Worm (Caenorhabditis elegans) whole organism, L1 larva: Measurements from ENCODE around the gene T26C5.4.

Experiments
- C16A3.4 ChIP-seq: fragments of 150-350 bp; optimal IDR thresholded peaks from 2 replicates; lab custom pipeline; 2014; ENCODE audit warnings: missing biosample characterization, missing genetic modification characterization
- C34B4.2 ChIP-seq: sonication (generic microtip); optimal IDR thresholded peaks from 2 replicates; lab custom pipeline; 2017; ENCODE audit warnings: mild to moderate bottlenecking, missing genetic modification characterization, missing compliant biosample characterization
- F16B12.6 ChIP-seq: fragments of 150-350 bp; optimal IDR thresholded peaks from 2 replicates; lab custom pipeline; 2014; ENCODE audit warnings: missing biosample characterization, missing genetic modification characterization
- Y116A8C.19 ChIP-seq: sonication (generic microtip); optimal IDR thresholded peaks from 2 replicates; lab custom pipeline; 2016; ENCODE audit warnings: missing compliant biosample characterization, missing genetic modification characterization, borderline replicate concordance
- alr-1 ChIP-seq: fragments of 200-800 bp; sonication (Bioruptor generic); optimal IDR thresholded peaks from 2 replicates; lab custom pipeline; 2018; ENCODE audit warnings: borderline replicate concordance, mild to moderate bottlenecking, missing genetic modification characterization, missing compliant biosample characterization
- aly-2 ChIP-seq: fragments of 150-350 bp; optimal IDR thresholded peaks from 2 replicates; lab custom pipeline; 2014; ENCODE audit warnings: missing biosample characterization, missing genetic modification characterization
- blmp-1 ChIP-seq: fragments of 150-350 bp; optimal IDR thresholded peaks from 2 replicates; lab custom pipeline; 2014; ENCODE audit warnings: missing biosample characterization, missing genetic modification characterization
- ceh-82 ChIP-seq, 3 experiments: fragments of 150-350 bp in 1 of 3; sonication (generic microtip) in 2 of 3; optimal IDR thresholded peaks; 2 replicates each; lab custom pipeline; 2014 to 2017; ENCODE audit warnings: missing biosample characterization in 3 of 3, missing genetic modification characterization in 3 of 3
- dpl-1 ChIP-seq, 3 experiments: fragments of 150-350 bp in 2 of 3; sonication (generic microtip) in 1 of 3; optimal IDR thresholded peaks; 2 replicates each; lab custom pipeline; 2014 to 2017; ENCODE audit warnings: missing biosample characterization in 3 of 3, missing genetic modification characterization in 3 of 3, missing genetic modification reagents in 3 of 3
- dsc-1 ChIP-seq: sonication (generic microtip); optimal IDR thresholded peaks from 2 replicates; lab custom pipeline; 2016; ENCODE audit warnings: mild to moderate bottlenecking, missing genetic modification characterization, missing compliant biosample characterization
- egl-13 ChIP-seq: sonication (generic microtip); optimal IDR thresholded peaks from 2 replicates; lab custom pipeline; 2016; ENCODE audit warnings: missing genotype, missing genetic modification reagents, missing genetic modification characterization, missing compliant biosample characterization
- elt-2 ChIP-seq: sonication (generic microtip); optimal IDR thresholded peaks from 2 replicates; lab custom pipeline; 2016; ENCODE audit warnings: missing genetic modification characterization, mild to moderate bottlenecking, inconsistent platforms, missing compliant biosample characterization, missing genetic modification reagents
- elt-3 ChIP-seq, 6 experiments: fragments of 150-350 bp in 1 of 6; sonication (generic microtip); optimal IDR thresholded peaks; 2 replicates each; lab custom pipeline; 2017 to 2018; ENCODE audit warnings: missing biosample characterization in 6 of 6, missing genetic modification characterization in 6 of 6, inconsistent platforms in 1 of 6
- fkh-10 ChIP-seq: sonication (generic microtip); optimal IDR thresholded peaks from 2 replicates; lab custom pipeline; 2017; ENCODE audit warnings: missing biosample characterization, missing genetic modification reagents, missing genetic modification characterization
- grh-1 ChIP-seq: fragments of 200-800 bp; sonication (Bioruptor generic); IDR thresholded peaks from 2 replicates; pipeline ENCODE4 v1.3.6; 2022; ENCODE audit warnings: missing genetic modification reagents, missing genetic modification characterization, missing compliant biosample characterization
- hlh-17 ChIP-seq: fragments of 200-800 bp; sonication (Bioruptor generic); optimal IDR thresholded peaks from 2 replicates; lab custom pipeline; 2018; ENCODE audit warnings: missing genetic modification characterization, mild to moderate bottlenecking, missing compliant biosample characterization, moderate library complexity, borderline replicate concordance
- hpl-2 ChIP-seq: fragments of 150-350 bp; optimal IDR thresholded peaks from 2 replicates; lab custom pipeline; 2014; ENCODE audit warnings: missing biosample characterization, missing genetic modification reagents, missing genetic modification characterization
- irx-1 ChIP-seq: sonication (generic microtip); optimal IDR thresholded peaks from 2 replicates; lab custom pipeline; 2016; ENCODE audit warnings: missing genetic modification characterization, missing compliant biosample characterization
- lin-14 ChIP-seq: fragments of 200-800 bp; sonication (Bioruptor generic); optimal IDR thresholded peaks from 2 replicates; lab custom pipeline; 2018; ENCODE audit warnings: mild to moderate bottlenecking, missing genetic modification characterization, moderate library complexity, missing compliant biosample characterization
- lin-35 ChIP-seq, 2 experiments: fragments of 150-350 bp; optimal IDR thresholded peaks; 2 replicates each; lab custom pipeline; 2014; ENCODE audit warnings: missing biosample characterization in 2 of 2, missing genetic modification characterization in 2 of 2, missing genetic modification reagents in 2 of 2
- lir-3 ChIP-seq: sonication (generic microtip); optimal IDR thresholded peaks from 2 replicates; lab custom pipeline; 2016; ENCODE audit warnings: mild to moderate bottlenecking, missing genetic modification characterization, moderate library complexity, missing compliant biosample characterization; ENCODE audit not compliant: poor library complexity
- mab-9 ChIP-seq: fragments of 200-800 bp; sonication (Bioruptor generic); IDR thresholded peaks from 2 replicates; pipeline ENCODE4 v1.3.6; 2022; ENCODE audit warnings: missing genetic modification reagents, missing genetic modification characterization, missing compliant biosample characterization
- mdl-1 ChIP-seq, 2 experiments: fragments of 150-350 bp; optimal IDR thresholded peaks; 2 replicates each; lab custom pipeline; 2014 to 2017; ENCODE audit warnings: missing biosample characterization in 2 of 2, missing genetic modification characterization in 2 of 2, inconsistent platforms in 1 of 2
- mef-2 ChIP-seq: fragments of 150-350 bp; optimal IDR thresholded peaks from 2 replicates; lab custom pipeline; 2014; ENCODE audit warnings: missing biosample characterization, missing genetic modification characterization
- nhr-11 ChIP-seq: fragments of 150-350 bp; optimal IDR thresholded peaks from 2 replicates; lab custom pipeline; 2014; ENCODE audit warnings: missing biosample characterization, missing genetic modification characterization
- nhr-12 ChIP-seq: sonication (generic microtip); optimal IDR thresholded peaks from 2 replicates; lab custom pipeline; 2017; ENCODE audit warnings: missing biosample characterization, missing genetic modification characterization
- nhr-19 ChIP-seq: fragments of 200-800 bp; sonication (Bioruptor generic); conservative IDR thresholded peaks from 2 replicates; pipeline ENCODE4 v1.3.6; 2022; ENCODE audit warnings: missing genetic modification characterization, missing compliant biosample characterization
- nhr-20 ChIP-seq: sonication (generic microtip); optimal IDR thresholded peaks from 2 replicates; lab custom pipeline; 2016; ENCODE audit warnings: mild to moderate bottlenecking, missing genetic modification characterization, missing compliant biosample characterization
- nhr-28 ChIP-seq: fragments of 150-350 bp; optimal IDR thresholded peaks from 2 replicates; lab custom pipeline; 2014; ENCODE audit warnings: missing biosample characterization, missing genetic modification characterization
- nhr-71 ChIP-seq: sonication (generic microtip); optimal IDR thresholded peaks from 2 replicates; lab custom pipeline; 2016; ENCODE audit warnings: mild to moderate bottlenecking, missing genetic modification characterization, moderate library complexity, missing compliant biosample characterization
- nhr-76 ChIP-seq: sonication (generic microtip); optimal IDR thresholded peaks from 2 replicates; lab custom pipeline; 2017; ENCODE audit warnings: missing biosample characterization, missing genetic modification characterization
- nhr-77 ChIP-seq: fragments of 150-350 bp; optimal IDR thresholded peaks from 2 replicates; lab custom pipeline; 2014; ENCODE audit warnings: missing biosample characterization, missing genetic modification characterization
- nhr-84 ChIP-seq: sonication (generic microtip); optimal IDR thresholded peaks from 2 replicates; lab custom pipeline; 2017; ENCODE audit warnings: missing biosample characterization, missing genetic modification characterization
- nhr-85 ChIP-seq: sonication (generic microtip); peaks from one replicate; lab custom pipeline; 2016; ENCODE audit warnings: missing genetic modification characterization, inconsistent platforms, missing compliant biosample characterization
- pqm-1 ChIP-seq: sonication (generic microtip); optimal IDR thresholded peaks from 3 replicates; lab custom pipeline; 2017; ENCODE audit warnings: missing biosample characterization, missing genetic modification characterization
- skn-1 ChIP-seq: fragments of 150-350 bp; optimal IDR thresholded peaks from 2 replicates; lab custom pipeline; 2014; ENCODE audit warnings: missing biosample characterization, missing genetic modification characterization
- snpc-4 ChIP-seq: fragments of 150-350 bp; optimal IDR thresholded peaks from 2 replicates; lab custom pipeline; 2014; ENCODE audit warnings: missing biosample characterization, missing genetic modification characterization
- sox-4 ChIP-seq: sonication (generic microtip); optimal IDR thresholded peaks from 2 replicates; lab custom pipeline; 2016; ENCODE audit warnings: missing genetic modification characterization, missing compliant biosample characterization
- sup-37 ChIP-seq: fragments of 200-800 bp; sonication (Bioruptor generic); optimal IDR thresholded peaks from 2 replicates; lab custom pipeline; 2018; ENCODE audit warnings: mild to moderate bottlenecking, missing genetic modification characterization, missing compliant biosample characterization
- tbx-2 ChIP-seq: sonication (generic microtip); optimal IDR thresholded peaks from 2 replicates; lab custom pipeline; 2016; ENCODE audit warnings: missing genetic modification characterization, missing compliant biosample characterization
- tlp-1 ChIP-seq: fragments of 150-350 bp; optimal IDR thresholded peaks from 2 replicates; lab custom pipeline; 2014; ENCODE audit warnings: missing biosample characterization, missing genetic modification characterization
- unc-130 ChIP-seq: fragments of 150-350 bp; optimal IDR thresholded peaks from 2 replicates; lab custom pipeline; 2017; ENCODE audit warnings: missing biosample characterization, missing genetic modification characterization, inconsistent platforms
- unc-86 ChIP-seq: sonication (generic microtip); optimal IDR thresholded peaks from 2 replicates; lab custom pipeline; 2016; ENCODE audit warnings: missing genetic modification characterization, missing compliant biosample characterization
- unc-98 ChIP-seq: fragments of 200-800 bp; sonication (Bioruptor generic); IDR thresholded peaks from 2 replicates; pipeline ENCODE4 v1.3.6; 2022; ENCODE audit warnings: missing genetic modification characterization, missing compliant biosample characterization
- vab-15 ChIP-seq: sonication (generic microtip); optimal IDR thresholded peaks from 2 replicates; lab custom pipeline; 2017; ENCODE audit warnings: missing genotype, mild to moderate bottlenecking, missing genetic modification characterization, missing compliant biosample characterization
- xbp-1 ChIP-seq: sonication (generic microtip); optimal IDR thresholded peaks from 2 replicates; lab custom pipeline; 2016; ENCODE audit warnings: missing genetic modification characterization, missing compliant biosample characterization
- zip-4 ChIP-seq: fragments of 200-800 bp; sonication (Bioruptor generic); optimal IDR thresholded peaks from 2 replicates; lab custom pipeline; 2018; ENCODE audit warnings: mild to moderate bottlenecking, missing genetic modification characterization, moderate library complexity, missing compliant biosample characterization
- ztf-4 ChIP-seq: fragments of 150-350 bp; optimal IDR thresholded peaks from 2 replicates; lab custom pipeline; 2014; ENCODE audit warnings: missing biosample characterization, missing genetic modification characterization

T26C5.4 gene

DNA sequence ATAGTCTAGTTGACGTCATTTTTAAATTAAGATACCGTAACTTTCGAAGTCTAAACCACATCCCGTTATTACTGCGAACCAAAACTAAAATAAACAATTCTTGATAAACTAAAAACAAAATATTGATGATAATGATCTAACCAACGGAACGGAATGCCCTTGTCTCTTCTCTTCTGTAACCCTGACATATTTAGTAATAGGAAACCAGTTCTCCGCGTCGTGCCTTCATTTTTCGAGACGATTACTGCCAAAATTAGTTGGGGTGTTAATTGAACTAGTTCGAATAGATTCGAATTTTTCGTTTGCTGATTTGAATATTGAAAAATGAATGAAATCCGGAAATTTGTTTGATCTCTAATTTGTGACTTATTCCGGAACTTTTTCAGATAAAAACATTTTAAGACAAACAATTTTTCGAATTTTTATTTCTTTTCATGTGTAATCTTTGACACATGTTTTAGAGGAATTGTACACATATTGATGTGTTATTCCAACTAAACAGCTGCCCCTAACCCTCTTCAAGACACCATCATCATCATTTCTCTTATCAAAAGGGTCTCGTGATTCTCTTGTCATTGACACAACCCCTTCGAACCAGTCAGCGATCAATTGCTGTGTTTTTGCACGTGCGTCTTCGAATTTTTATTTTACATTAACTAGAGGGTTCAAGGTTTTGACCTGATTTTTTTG, 33.5 kb upstream of the T26C5.4 start (continued):
- peak; percentile 48 for TF ChIP-seq ztf-4 (tag; lab: Kevin White, UChicago)
- no peak for TF ChIP-seq hpl-2
- peak; percentile 79 for TF ChIP-seq nhr-11 (tag; lab: Kevin White, UChicago)
- TF ChIP-seq sox-4 (tag; lab: Kevin White, UChicago), result no peak
- TF ChIP-seq mdl-1 (tag; optimal IDR thresholded peaks at IDR 0.05; lab: Kevin White, UChicago), result peak in 1 of 2 experiments; percentile 98
- peak; percentile 72 for TF ChIP-seq C16A3.4 (tag; lab: Kevin White, UChicago)
- no peak for TF ChIP-seq snpc-4
- TF ChIP-seq mef-2 (tag; lab: Kevin White, UChicago), result no peak
- TF ChIP-seq fkh-10 (GFP tag; lab: Kevin White, UChicago), result no peak
- TF ChIP-seq irx-1, result peak; percentile 57
- peak; percentile 75 for TF ChIP-seq tbx-2
- TF ChIP-seq elt-2, result peak; percentile 69
- peak; percentile 69 for TF ChIP-seq lir-3
- TF ChIP-seq dpl-1 (GFP tag; optimal IDR thresholded peaks at IDR 0.05; lab: Kevin White, UChicago), result peak in 2 of 3 experiments; percentile 19 to 51
- no peak for TF ChIP-seq aly-2 (tag; lab: Kevin White, UChicago)
- peak; percentile 93 for TF ChIP-seq nhr-85
- peak; percentile 95 for TF ChIP-seq lin-14 (GFP tag; lab: Kevin White, UChicago)
- no peak for TF ChIP-seq C34B4.2
- TF ChIP-seq sup-37 (GFP tag; lab: Kevin White, UChicago), result no peak
- TF ChIP-seq nhr-76, result no peak
- TF ChIP-seq alr-1 (tag; lab: Kevin White, UChicago), result no peak
- TF ChIP-seq vab-15 (tag; lab: Kevin White, UChicago), result peak; percentile 46
- TF ChIP-seq unc-98 (GFP tag; lab: Robert Waterston, UW), result no peak
- TF ChIP-seq nhr-20 (tag; lab: Kevin White, UChicago), result peak; percentile 93
- TF ChIP-seq lin-35 (GFP tag; optimal IDR thresholded peaks at IDR 0.05; lab: Kevin White, UChicago), result peak; percentile 28 to 72
- TF ChIP-seq nhr-28, result no peak
- peak; percentile 46 for TF ChIP-seq grh-1
- TF ChIP-seq unc-86, result no peak
- peak; percentile 86 for TF ChIP-seq nhr-19
- TF ChIP-seq zip-4 (GFP tag; lab: Kevin White, UChicago), result peak; percentile 29
- TF ChIP-seq xbp-1 (tag; lab: Kevin White, UChicago), result peak; percentile 53
- peak; percentile 45 for TF ChIP-seq dsc-1 (tag; lab: Kevin White, UChicago)
- TF ChIP-seq, all 84 proteins: peak for 38

ce11 chrII:9282787-9283186, 32.5 kb upstream of the T26C5.4 start:
- TF ChIP-seq irx-1, result peak; percentile 71
- peak in 1 of 2 experiments; percentile 90 for TF ChIP-seq mdl-1 (tag; optimal IDR thresholded peaks at IDR 0.05; lab: Kevin White, UChicago)
- peak; percentile 89 for TF ChIP-seq C16A3.4 (tag; lab: Kevin White, UChicago)
- TF ChIP-seq F16B12.6, result no peak
- TF ChIP-seq dpl-1 (GFP tag; optimal IDR thresholded peaks at IDR 0.05; lab: Kevin White, UChicago), result peak; percentile 61 to 65 (median 64)
- TF ChIP-seq unc-130 (tag; lab: Kevin White, UChicago), result peak; percentile 66
- peak; percentile 88 for TF ChIP-seq xbp-1 (tag; lab: Kevin White, UChicago)
- TF ChIP-seq alr-1 (tag; lab: Kevin White, UChicago), result no peak
- TF ChIP-seq nhr-12 (tag; lab: Kevin White, UChicago), result no peak
- peak; percentile 61 for TF ChIP-seq hpl-2
- TF ChIP-seq ceh-82 (tag; optimal IDR thresholded peaks at IDR 0.05; lab: Kevin White, UChicago), result peak; percentile 60 to 92 (median 75)
- peak; percentile 87 for TF ChIP-seq nhr-19
- peak; percentile 75 for TF ChIP-seq blmp-1
- peak; percentile 46 for TF ChIP-seq egl-13 (tag; lab: Kevin White, UChicago)
- peak; percentile 74; the same call in 1 of the 2 replicates for TF ChIP-seq mab-9 (GFP tag; lab: Robert Waterston, UW)
- peak; percentile 98 for TF ChIP-seq nhr-20 (tag; lab: Kevin White, UChicago)
- peak in 4 of 6 experiments; percentile 48 to 78 (median 58) for TF ChIP-seq elt-3 (tag; optimal IDR thresholded peaks at IDR 0.05; lab: Kevin White, UChicago)
- TF ChIP-seq nhr-77 (tag; lab: Kevin White, UChicago), result peak; percentile 94
- peak; percentile 62 for TF ChIP-seq sup-37 (GFP tag; lab: Kevin White, UChicago)
- TF ChIP-seq pqm-1, result no peak
- peak; percentile 96 for TF ChIP-seq nhr-85
- TF ChIP-seq tlp-1, result no peak
- TF ChIP-seq skn-1 (tag; lab: Kevin White, UChicago), result peak; percentile 72
- TF ChIP-seq nhr-84 (tag; lab: Kevin White, UChicago), result no peak
- TF ChIP-seq Y116A8C.19 (tag; lab: Kevin White, UChicago), result no peak
- peak; percentile 97 for TF ChIP-seq nhr-71
- TF ChIP-seq hlh-17 (GFP tag; lab: Kevin White, UChicago), result no peak
- peak; percentile 94 for TF ChIP-seq tbx-2
- TF ChIP-seq lin-35 (GFP tag; optimal IDR thresholded peaks at IDR 0.05; lab: Kevin White, UChicago), result peak; percentile 83 to 87
- TF ChIP-seq ztf-4 (tag; lab: Kevin White, UChicago), result peak; percentile 92
- TF ChIP-seq unc-98 (GFP tag; lab: Robert Waterston, UW), result no peak
